Fruit fly (Drosophila melanogaster): Measurements from ENCODE around the gene CG33643.

Gene CG33643

DNA sequence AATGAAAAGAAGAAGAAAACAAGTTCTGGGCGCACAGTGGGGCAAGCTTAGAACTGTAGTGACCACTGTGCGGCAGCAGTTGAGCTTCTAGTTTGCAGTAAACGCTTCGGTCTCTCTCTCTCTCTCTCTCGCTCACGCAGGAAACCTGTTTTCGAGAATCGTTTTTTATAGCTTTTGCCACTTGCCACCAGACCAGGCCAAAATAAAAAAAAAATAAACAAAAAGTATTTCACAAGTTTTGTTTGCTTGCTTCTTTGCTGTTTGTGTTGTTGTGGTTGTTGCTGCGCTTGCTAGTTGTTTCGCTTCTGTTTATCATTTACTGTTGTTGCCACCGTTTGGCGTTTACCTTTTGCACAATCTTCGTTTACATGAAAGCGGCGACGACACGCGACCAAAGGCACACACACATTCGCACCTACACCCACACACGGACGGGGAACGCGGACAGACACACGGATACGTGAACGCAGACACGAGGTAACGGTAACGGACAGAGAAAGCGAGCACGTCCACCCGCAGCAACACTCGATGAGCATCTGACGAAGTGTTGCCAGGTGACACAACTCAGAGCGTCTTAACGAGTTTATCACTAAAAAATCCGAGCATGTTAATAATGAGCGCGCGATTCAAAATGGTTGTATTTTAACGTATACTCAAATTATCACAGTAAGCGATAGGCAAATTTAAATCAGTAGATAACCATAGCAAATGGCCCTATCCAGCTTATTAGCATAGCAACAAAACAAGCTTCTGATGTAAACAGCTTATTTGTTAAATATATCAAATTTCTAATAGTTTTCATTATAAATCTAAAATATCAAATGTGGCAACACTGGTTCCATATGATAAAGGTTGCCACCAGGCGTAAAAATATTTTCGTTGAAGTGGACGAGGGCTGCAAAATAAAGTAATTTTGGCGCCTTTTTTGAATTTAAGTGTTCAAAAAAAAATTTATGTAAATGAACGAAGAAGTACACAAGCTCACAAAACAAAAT, 18.2 kb downstream of the CG33643 start, which contains the start of gene B4 (continued):
- peak; percentile 42 for TF ChIP-seq net (GFP tag; optimal IDR thresholded peaks at IDR 0.05)
- peak; percentile 22 for TF ChIP-seq vri (GFP tag; optimal IDR thresholded peaks at IDR 0.05)
- peak; percentile 79 for TF ChIP-seq Eip78C (GFP tag)
- TF ChIP-seq CG10669 (GFP tag; optimal IDR thresholded peaks at IDR 0.05) = peak; percentile 39
- TF ChIP-seq CG15336 (GFP tag; IDR thresholded peaks at IDR 0.05) = peak; percentile 49; the same call in 1 of the 2 replicates
- no peak for TF ChIP-seq Sox14 (GFP tag; optimal IDR thresholded peaks at IDR 0.05)
- peak; percentile 21 for TF ChIP-seq dsx (GFP tag; optimal IDR thresholded peaks at IDR 0.05; ENCODE audit: poor library complexity, severe bottlenecking)
- no peak for TF ChIP-seq CG10631 (GFP tag; optimal IDR thresholded peaks at IDR 0.05)
- peak; percentile 6 for TF ChIP-seq Sox15 (GFP tag; optimal IDR thresholded peaks at IDR 0.05)
- no peak for TF ChIP-seq topi (GFP tag; optimal IDR thresholded peaks at IDR 0.05)
- peak; percentile 18 for TF ChIP-seq fd59A (GFP tag; optimal IDR thresholded peaks at IDR 0.05)
- TF ChIP-seq svp (GFP tag) = peak; percentile 55
- TF ChIP-seq Ets21C (GFP tag; optimal IDR thresholded peaks at IDR 0.05) = no peak
- TF ChIP-seq fkh (GFP tag; optimal IDR thresholded peaks at IDR 0.05) = peak; percentile 92
- peak; percentile 55 for TF ChIP-seq CG6808 (GFP tag; optimal IDR thresholded peaks at IDR 0.05)
- no peak for TF ChIP-seq fd85E (GFP tag; optimal IDR thresholded peaks at IDR 0.05)
- TF ChIP-seq achi (GFP tag; optimal IDR thresholded peaks at IDR 0.05) = no peak
- TF ChIP-seq Eip93F (GFP tag; optimal IDR thresholded peaks at IDR 0.05) = peak; percentile 7
- TF ChIP-seq CG6792 (GFP tag; optimal IDR thresholded peaks at IDR 0.05) = no peak
- peak; percentile 71 for TF ChIP-seq CG8119 (GFP tag; IDR thresholded peaks at IDR 0.05)
- TF ChIP-seq CG8632 (GFP tag; optimal IDR thresholded peaks at IDR 0.05) = no peak

DNA sequence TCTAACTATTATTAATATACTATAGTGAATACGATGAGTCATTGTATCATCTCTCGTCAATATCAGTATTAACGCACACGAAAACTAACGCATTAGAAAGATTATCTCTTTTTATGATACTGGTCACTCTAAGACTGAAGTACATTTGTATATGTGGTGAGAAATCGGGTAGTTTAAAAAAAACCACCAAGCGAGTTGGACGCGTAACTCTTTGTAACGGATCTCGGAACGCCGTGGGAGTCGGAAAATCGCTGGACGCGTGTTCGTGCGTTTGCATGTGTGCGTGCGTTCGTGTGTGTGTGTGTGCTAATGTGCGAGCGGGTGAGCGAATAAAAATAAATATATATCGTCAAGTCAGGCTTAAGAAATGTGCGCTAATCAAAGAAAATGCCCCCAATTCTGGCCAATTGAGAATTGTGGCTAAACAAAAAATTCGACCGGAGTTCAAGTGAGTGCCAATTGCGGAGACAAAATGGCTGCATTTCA, 19.1 kb downstream of the CG33643 start, which contains the start of gene kuz:
TSS of gene kuz (plus strand) at position 167 of the 486 bp plus-strand sequence.
- no peak for TF ChIP-seq Hr4 (GFP tag; optimal IDR thresholded peaks at IDR 0.05)
- TF ChIP-seq CG8632 (GFP tag; optimal IDR thresholded peaks at IDR 0.05) = no peak
- TF ChIP-seq Ets96B (tag; optimal IDR thresholded peaks at IDR 0.05) = no peak
- peak; percentile 34 to 62 for TF ChIP-seq ss (GFP tag; optimal IDR thresholded peaks at IDR 0.05)
- peak; percentile 29; the same call in 1 of the 2 replicates for TF ChIP-seq CG15336 (GFP tag; IDR thresholded peaks at IDR 0.05)
- peak; percentile 6 for TF ChIP-seq CG10669 (GFP tag; optimal IDR thresholded peaks at IDR 0.05)
- no peak for TF ChIP-seq Hr39 (GFP tag; optimal IDR thresholded peaks at IDR 0.05)
- no peak for TF ChIP-seq CG11902 (GFP tag; optimal IDR thresholded peaks at IDR 0.05)
- TF ChIP-seq net (GFP tag; optimal IDR thresholded peaks at IDR 0.05) = peak; percentile 16
- peak; percentile 44 for TF ChIP-seq dsx (GFP tag; optimal IDR thresholded peaks at IDR 0.05; ENCODE audit: poor library complexity, severe bottlenecking)
- TF ChIP-seq Sox15 (GFP tag; optimal IDR thresholded peaks at IDR 0.05) = no peak
- TF ChIP-seq OdsH (GFP tag; optimal IDR thresholded peaks at IDR 0.05) = no peak
- TF ChIP-seq CG4318 (GFP tag; optimal IDR thresholded peaks at IDR 0.05) = no peak
- TF ChIP-seq CG11294 (GFP tag; IDR thresholded peaks at IDR 0.05) = no peak
- TF ChIP-seq dac (GFP tag; optimal IDR thresholded peaks at IDR 0.05) = no peak
- TF ChIP-seq CG8319 (GFP tag; optimal IDR thresholded peaks at IDR 0.05) = no peak
- no peak for TF ChIP-seq CG6808 (GFP tag; optimal IDR thresholded peaks at IDR 0.05)
- peak; percentile 9 for TF ChIP-seq Lpt (GFP tag; optimal IDR thresholded peaks at IDR 0.05)
- no peak for TF ChIP-seq Blimp-1 (GFP tag; optimal IDR thresholded peaks at IDR 0.05)
- peak; percentile 72 for TF ChIP-seq svp (GFP tag)
- TF ChIP-seq fd85E (GFP tag; optimal IDR thresholded peaks at IDR 0.05) = no peak
- no peak for TF ChIP-seq Eip93F (GFP tag; optimal IDR thresholded peaks at IDR 0.05)
- peak; percentile 18 for TF ChIP-seq CG3032 (tag; optimal IDR thresholded peaks at IDR 0.05)
- TF ChIP-seq esn (GFP tag; optimal IDR thresholded peaks at IDR 0.05) = no peak
- peak; percentile 29 for TF ChIP-seq pdm3 (GFP tag; optimal IDR thresholded peaks at IDR 0.05)
- TF ChIP-seq Ets21C (GFP tag; optimal IDR thresholded peaks at IDR 0.05) = no peak
- TF ChIP-seq spab (GFP tag; optimal IDR thresholded peaks at IDR 0.05) = no peak
- TF ChIP-seq CG6792 (GFP tag; optimal IDR thresholded peaks at IDR 0.05) = no peak
- TF ChIP-seq CG11762 (GFP tag; optimal IDR thresholded peaks at IDR 0.05; ENCODE audit: insufficient read depth) = no peak
- no peak for TF ChIP-seq CG31627 (GFP tag; optimal IDR thresholded peaks at IDR 0.05)
- no peak for TF ChIP-seq topi (GFP tag; optimal IDR thresholded peaks at IDR 0.05)
- peak; percentile 51; the same call in 2 of the 3 replicates for TF ChIP-seq CG6163 (GFP tag; IDR thresholded peaks at IDR 0.05)
- TF ChIP-seq Sox102F (GFP tag; optimal IDR thresholded peaks at IDR 0.05) = peak; percentile 49
- TF ChIP-seq Gug (GFP tag; IDR thresholded peaks at IDR 0.05) = no peak
- peak; percentile 59 for TF ChIP-seq fkh (GFP tag; optimal IDR thresholded peaks at IDR 0.05)
- TF ChIP-seq CG10631 (GFP tag; optimal IDR thresholded peaks at IDR 0.05) = no peak
- TF ChIP-seq vri (GFP tag; optimal IDR thresholded peaks at IDR 0.05) = peak; percentile 77
- TF ChIP-seq acj6 (GFP tag; optimal IDR thresholded peaks at IDR 0.05) = no peak
- TF ChIP-seq CG7368 (GFP tag; optimal IDR thresholded peaks at IDR 0.05) = no peak

Measured in whole organism, prepupa.